Fruit fly (Drosophila melanogaster): ENCODE measurements around the gene Nasp.
A peak's percentile ranks its signal among the peaks of the same experiment; 100 is the strongest.

The Nasp gene

dm6 chr3R:8704669-8705068 is 42.9 kb upstream of the Nasp start:
- TF ChIP-seq CG9705 (GFP tag; optimal IDR thresholded peaks at IDR 0.05) = no peak
- no peak for TF ChIP-seq Dif (GFP tag; optimal IDR thresholded peaks at IDR 0.05; ENCODE audit: partially characterized antibody)
- TF ChIP-seq sv (GFP tag; optimal IDR thresholded peaks at IDR 0.05) = no peak
- no peak for TF ChIP-seq Myc (optimal IDR thresholded peaks at IDR 0.05)
- TF ChIP-seq rgr (GFP tag; optimal IDR thresholded peaks at IDR 0.05) = no peak
- no peak for TF ChIP-seq jim (GFP tag; optimal IDR thresholded peaks at IDR 0.05)
- TF ChIP-seq OdsH (GFP tag; optimal IDR thresholded peaks at IDR 0.05) = no peak
- no peak for TF ChIP-seq CG32264 (GFP tag; optimal IDR thresholded peaks at IDR 0.05)
- no peak for TF ChIP-seq br (GFP tag; optimal IDR thresholded peaks at IDR 0.05)
- TF ChIP-seq HLH106 (tag; optimal IDR thresholded peaks at IDR 0.05) = no peak
- no peak for TF ChIP-seq dmrt93B (GFP tag; optimal IDR thresholded peaks at IDR 0.05)
- no peak for TF ChIP-seq Hnf4 (GFP tag; optimal IDR thresholded peaks at IDR 0.05)
- no peak for TF ChIP-seq Hr78 (GFP tag; optimal IDR thresholded peaks at IDR 0.05)

DNA sequence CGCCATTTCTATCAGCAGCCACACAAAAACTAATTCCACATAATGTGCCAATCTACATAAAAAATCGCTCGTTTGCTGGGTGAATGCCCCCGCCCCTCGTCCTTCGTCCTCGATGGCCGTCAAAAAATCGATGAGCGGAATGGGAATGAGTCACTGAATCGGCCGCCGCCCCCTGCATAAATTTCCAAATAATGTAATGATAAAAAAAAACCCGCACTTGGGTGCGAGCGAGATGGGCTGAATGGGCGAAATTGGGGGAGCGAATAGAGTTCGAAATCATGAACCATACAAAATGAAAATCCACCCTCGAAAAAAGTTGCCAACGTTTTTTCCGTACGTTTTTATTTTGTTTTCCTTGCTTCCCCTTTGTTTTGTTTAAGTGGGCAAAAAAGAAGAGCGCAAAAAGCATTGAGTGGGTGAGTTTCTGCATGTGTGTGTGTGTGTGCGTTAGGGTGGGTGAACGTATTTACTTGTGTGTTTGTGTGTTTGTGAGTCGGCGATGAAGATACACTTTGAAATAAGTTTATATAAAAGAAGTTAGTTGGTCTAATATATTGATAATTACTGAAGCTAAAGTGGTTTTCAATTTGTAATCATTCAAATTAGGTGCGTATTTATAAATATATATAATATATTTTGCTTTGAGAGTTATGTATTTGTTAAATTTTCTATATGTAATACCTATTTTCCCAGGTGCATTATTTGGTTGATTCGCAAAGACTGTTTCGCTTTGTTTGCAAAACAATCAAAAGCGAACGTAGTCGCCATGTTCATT is 42.1 kb upstream of the Nasp start:
- TF ChIP-seq Dfd (GFP tag; optimal IDR thresholded peaks at IDR 0.05) = peak; percentile 68
- no peak for TF ChIP-seq jim (GFP tag; optimal IDR thresholded peaks at IDR 0.05)
- peak; percentile 59 for TF ChIP-seq Sp1 (GFP tag; optimal IDR thresholded peaks at IDR 0.05)

DNA sequence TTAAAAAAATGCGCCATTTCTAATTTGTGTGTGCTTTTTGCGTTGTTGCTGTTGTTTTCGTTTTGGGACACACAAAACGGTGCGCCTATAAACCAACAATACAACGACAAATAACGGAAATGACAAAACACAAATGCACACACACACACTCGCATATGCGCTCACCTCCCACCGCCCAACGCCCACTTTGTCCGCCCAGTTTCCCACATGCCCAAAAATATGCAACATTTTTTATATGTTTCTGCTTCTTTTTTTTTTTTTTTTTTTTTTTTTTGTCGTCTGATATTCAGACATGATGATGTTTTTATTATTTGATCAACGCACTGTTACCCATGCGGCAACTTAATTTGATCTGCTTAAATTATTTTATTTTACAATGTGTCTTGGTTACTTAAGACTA is 40.4 kb upstream of the Nasp start:
- TF ChIP-seq rgr (GFP tag; optimal IDR thresholded peaks at IDR 0.05) (no peak), sv (GFP tag; optimal IDR thresholded peaks at IDR 0.05) (no peak), lola (GFP tag; optimal IDR thresholded peaks at IDR 0.05) (no peak), usp (GFP tag; optimal IDR thresholded peaks at IDR 0.05) (no peak), foxo (GFP tag; optimal IDR thresholded peaks at IDR 0.05) (no peak), Dfd (GFP tag; optimal IDR thresholded peaks at IDR 0.05) (no peak), tai (GFP tag; optimal IDR thresholded peaks at IDR 0.05) (no peak), GATAd (GFP tag; optimal IDR thresholded peaks at IDR 0.05) (no peak), jim (GFP tag; optimal IDR thresholded peaks at IDR 0.05) (no peak), Hnf4 (GFP tag; optimal IDR thresholded peaks at IDR 0.05) (no peak), Hr78 (GFP tag; optimal IDR thresholded peaks at IDR 0.05) (no peak), Vsx2 (GFP tag; optimal IDR thresholded peaks at IDR 0.05; ENCODE audit: partially characterized antibody) (no peak), OdsH (GFP tag; optimal IDR thresholded peaks at IDR 0.05) (no peak), Abd-B (GFP tag; optimal IDR thresholded peaks at IDR 0.05) (no peak)

- no peak for TF ChIP-seq br (GFP tag; optimal IDR thresholded peaks at IDR 0.05)
- TF ChIP-seq Jra (GFP tag; optimal IDR thresholded peaks at IDR 0.05) = no peak
- TF ChIP-seq dsf (GFP tag; optimal IDR thresholded peaks at IDR 0.05; ENCODE audit: borderline replicate concordance) = no peak
- no peak for TF ChIP-seq CG9705 (GFP tag; optimal IDR thresholded peaks at IDR 0.05)
- peak; percentile 11 for TF ChIP-seq Dif (GFP tag; optimal IDR thresholded peaks at IDR 0.05; ENCODE audit: partially characterized antibody)
- TF ChIP-seq h (GFP tag; optimal IDR thresholded peaks at IDR 0.05) = no peak
- no peak for TF ChIP-seq sage (GFP tag; optimal IDR thresholded peaks at IDR 0.05)
- no peak for TF ChIP-seq Sp1 (GFP tag; optimal IDR thresholded peaks at IDR 0.05)
- no peak for TF ChIP-seq ey (GFP tag; optimal IDR thresholded peaks at IDR 0.05)
- TF ChIP-seq Hr83 (GFP tag; optimal IDR thresholded peaks at IDR 0.05; ENCODE audit: poor library complexity, severe bottlenecking) = peak; percentile 4
Observed at dm6 chr3R:8711890-8712449, 35.6 kb upstream of the Nasp start.

dm6 chr3R:8712722-8713131 is 34.9 kb upstream of the Nasp start, which contains the start of gene CG8112:
Gene CG8112 (plus strand): TSS chr3R:8712933.
- peak; percentile 52 for TF ChIP-seq Sp1 (GFP tag; optimal IDR thresholded peaks at IDR 0.05)
- TF ChIP-seq Dfd (GFP tag; optimal IDR thresholded peaks at IDR 0.05) = no peak
- no peak for TF ChIP-seq tai (GFP tag; optimal IDR thresholded peaks at IDR 0.05)
- TF ChIP-seq Dif (GFP tag; optimal IDR thresholded peaks at IDR 0.05; ENCODE audit: partially characterized antibody) = peak; percentile 5
- no peak for TF ChIP-seq ey (GFP tag; optimal IDR thresholded peaks at IDR 0.05)
- TF ChIP-seq fru (GFP tag; optimal IDR thresholded peaks at IDR 0.05) = peak; percentile 9
- TF ChIP-seq CG32264 (GFP tag; optimal IDR thresholded peaks at IDR 0.05) = no peak
- TF ChIP-seq Hr78 (GFP tag; optimal IDR thresholded peaks at IDR 0.05) = no peak
- no peak for TF ChIP-seq Jra (GFP tag; optimal IDR thresholded peaks at IDR 0.05)
- TF ChIP-seq h (GFP tag; optimal IDR thresholded peaks at IDR 0.05) = no peak
- peak; percentile 21 for TF ChIP-seq sage (GFP tag; optimal IDR thresholded peaks at IDR 0.05)
- no peak for TF ChIP-seq lola (GFP tag; optimal IDR thresholded peaks at IDR 0.05)
- TF ChIP-seq psq (GFP tag; optimal IDR thresholded peaks at IDR 0.05) = peak; percentile 49
- TF ChIP-seq foxo (GFP tag; optimal IDR thresholded peaks at IDR 0.05) = peak in 1 of 2 experiments; percentile 42
- peak; percentile 39 for TF ChIP-seq HLH106 (tag; optimal IDR thresholded peaks at IDR 0.05)
- TF ChIP-seq Rel (GFP tag; optimal IDR thresholded peaks at IDR 0.05) = no peak
- peak; percentile 9 for TF ChIP-seq Rel (tag; optimal IDR thresholded peaks at IDR 0.05)
- no peak for TF ChIP-seq Myc (optimal IDR thresholded peaks at IDR 0.05)
- no peak for TF ChIP-seq woc (GFP tag; optimal IDR thresholded peaks at IDR 0.05)
- no peak for TF ChIP-seq dl (GFP tag; optimal IDR thresholded peaks at IDR 0.05; ENCODE audit: insufficient read depth in 1 of 2, partially characterized antibody in 2 of 2)
- peak; percentile 19 for TF ChIP-seq dmrt93B (GFP tag; optimal IDR thresholded peaks at IDR 0.05)
- no peak for TF ChIP-seq Vsx2 (GFP tag; optimal IDR thresholded peaks at IDR 0.05; ENCODE audit: partially characterized antibody)
- TF ChIP-seq CG9705 (GFP tag; optimal IDR thresholded peaks at IDR 0.05) = no peak
- no peak for TF ChIP-seq usp (GFP tag; optimal IDR thresholded peaks at IDR 0.05)
- TF ChIP-seq N (GFP tag; optimal IDR thresholded peaks at IDR 0.05) = no peak
- TF ChIP-seq rgr (GFP tag; optimal IDR thresholded peaks at IDR 0.05) = peak; percentile 33
- TF ChIP-seq brk (GFP tag; optimal IDR thresholded peaks at IDR 0.05) = no peak
- TF ChIP-seq dsf (GFP tag; optimal IDR thresholded peaks at IDR 0.05; ENCODE audit: borderline replicate concordance) = no peak
- TF ChIP-seq Hr83 (GFP tag; optimal IDR thresholded peaks at IDR 0.05; ENCODE audit: poor library complexity, severe bottlenecking) = no peak

Measured in whole organism, wandering third instar larva.